Worm (Caenorhabditis elegans): ENCODE measurements around the gene C01G6.9.

DNA sequence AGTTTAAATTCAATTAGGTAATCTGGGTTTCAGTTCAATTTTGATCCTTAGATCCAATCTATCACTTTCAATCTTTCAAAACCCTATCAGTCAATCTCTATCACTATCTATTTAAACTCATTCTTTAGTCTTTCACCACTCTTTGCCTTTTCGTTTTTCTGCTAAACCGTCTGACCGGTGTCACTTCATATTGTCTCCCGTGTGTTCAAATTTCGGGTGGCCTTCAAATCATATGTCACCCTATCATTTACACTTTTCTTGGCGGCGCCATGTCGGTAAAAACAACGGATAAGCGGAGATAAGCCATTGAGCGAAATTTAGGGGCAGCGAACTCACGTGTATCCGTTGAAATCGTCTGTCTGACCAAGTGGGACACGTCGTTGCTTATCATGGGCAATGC is 48.3 kb upstream of the C01G6.9 start:
- TF ChIP-seq elt-1 (tag; optimal IDR thresholded peaks at IDR 0.05) (no peak), eor-1 (tag; optimal IDR thresholded peaks at IDR 0.05) (no peak), unc-62 (GFP tag; optimal IDR thresholded peaks at IDR 0.05) (peak; percentile 58), R02D3.7 (tag; optimal IDR thresholded peaks at IDR 0.05) (no peak), nhr-77 (tag; optimal IDR thresholded peaks at IDR 0.05) (no peak), ZK546.5 (tag; optimal IDR thresholded peaks at IDR 0.05) (no peak), egl-27 (tag; optimal IDR thresholded peaks at IDR 0.05) (no peak), lin-39 (tag; optimal IDR thresholded peaks at IDR 0.05) (no peak), nhr-12 (tag; optimal IDR thresholded peaks at IDR 0.05) (no peak), zag-1 (tag; optimal IDR thresholded peaks at IDR 0.05) (no peak), nhr-43 (tag; optimal IDR thresholded peaks at IDR 0.05; ENCODE audit: poor library complexity, severe bottlenecking) (peak; percentile 92), daf-12 (tag; optimal IDR thresholded peaks at IDR 0.05) (no peak), nhr-25 (tag; optimal IDR thresholded peaks at IDR 0.05) (peak; percentile 51), snpc-4 (tag; optimal IDR thresholded peaks at IDR 0.05) (no peak)

Measured in whole organism, L3 larva.